Worm (Caenorhabditis elegans) whole organism, L4 larva: ENCODE measurements around the gene M106.7.

Experiments used
- D1046.2 ChIP-seq: fragments of 200-800 bp; sonication (Bioruptor generic); IDR thresholded peaks from 2 replicates; pipeline ENCODE4 v1.3.6; 2022; ENCODE audit warnings: missing genetic modification characterization, missing compliant biosample characterization
- R02D3.7 ChIP-seq: fragments of 150-350 bp; sonication (generic microtip); optimal IDR thresholded peaks from 3 replicates; lab custom pipeline; 2014; ENCODE audit warnings: missing biosample characterization, missing genetic modification characterization
- T20F7.1 ChIP-seq: fragments of 200-800 bp; sonication (Bioruptor generic); optimal IDR thresholded peaks from 2 replicates; lab custom pipeline; 2018; ENCODE audit warnings: mild to moderate bottlenecking, missing genetic modification characterization, missing compliant biosample characterization
- ZK337.2 ChIP-seq: fragments of 200-800 bp; sonication (Bioruptor generic); IDR thresholded peaks from 2 replicates; pipeline ENCODE4 v1.3.6; 2022; ENCODE audit warnings: missing genetic modification reagents, missing genetic modification characterization, missing compliant biosample characterization
- aha-1 ChIP-seq: fragments of 150-350 bp; peaks from one replicate; lab custom pipeline; 2014; ENCODE audit warnings: missing biosample characterization, missing genetic modification characterization
- ama-1 ChIP-seq: fragments of 150-350 bp; optimal IDR thresholded peaks from 2 replicates; lab custom pipeline; 2014; ENCODE audit warnings: inconsistent platforms, mixed read lengths
- arid-1 ChIP-seq: fragments of 200-800 bp; sonication (Bioruptor generic); conservative IDR thresholded peaks from 2 replicates; pipeline ENCODE4 v1.3.6; 2022; ENCODE audit warnings: missing genetic modification reagents, missing genetic modification characterization, missing compliant biosample characterization
- ceh-20 ChIP-seq: fragments of 200-800 bp; sonication (Bioruptor generic); IDR thresholded peaks from 2 replicates; pipeline ENCODE4 v1.3.6; 2022; ENCODE audit warnings: missing genetic modification reagents, missing genetic modification characterization, missing compliant biosample characterization
- ceh-62 ChIP-seq: sonication (generic microtip); optimal IDR thresholded peaks from 2 replicates; lab custom pipeline; 2017; ENCODE audit warnings: missing biosample characterization, missing genetic modification characterization
- daf-16 ChIP-seq, 3 experiments: sonication (generic microtip); optimal IDR thresholded peaks; 2 replicates each; lab custom pipeline; 2016 to 2017; ENCODE audit warnings: missing genetic modification characterization in 3 of 3, missing genetic modification reagents in 3 of 3, mild to moderate bottlenecking in 2 of 3, missing compliant biosample characterization in 2 of 3, missing biosample characterization in 1 of 3, moderate library complexity in 1 of 3
- dmd-6 ChIP-seq: fragments of 200-800 bp; sonication (Bioruptor generic); IDR thresholded peaks from 2 replicates; pipeline ENCODE4 v1.3.6; 2022; ENCODE audit warnings: missing genetic modification reagents, missing genetic modification characterization, missing compliant biosample characterization
- dve-1 ChIP-seq: sonication (generic microtip); optimal IDR thresholded peaks from 2 replicates; lab custom pipeline; 2017; ENCODE audit warnings: antibody characterized with exemption, mild to moderate bottlenecking, missing genetic modification characterization, missing compliant biosample characterization; ENCODE audit not compliant: insufficient read depth
- fkh-10 ChIP-seq: fragments of 150-350 bp; optimal IDR thresholded peaks from 2 replicates; lab custom pipeline; 2014; ENCODE audit warnings: missing biosample characterization, missing genetic modification reagents, missing genetic modification characterization
- hif-1 ChIP-seq, 2 experiments: sonication (generic microtip); optimal IDR thresholded peaks; 2 replicates each; lab custom pipeline; 2016 to 2017; ENCODE audit warnings: missing compliant biosample characterization in 2 of 2, missing genetic modification characterization in 2 of 2, missing genetic modification reagents in 2 of 2, missing genotype in 2 of 2, mild to moderate bottlenecking in 1 of 2
- hlh-11 ChIP-seq: fragments of 200-800 bp; sonication (Bioruptor generic); optimal IDR thresholded peaks from 2 replicates; lab custom pipeline; 2018; ENCODE audit warnings: mild to moderate bottlenecking, missing genetic modification characterization, missing compliant biosample characterization
- hlh-30 ChIP-seq: sonication (generic microtip); optimal IDR thresholded peaks from 2 replicates; lab custom pipeline; 2017; ENCODE audit warnings: antibody characterized with exemption, mild to moderate bottlenecking, missing genetic modification characterization, missing compliant biosample characterization; ENCODE audit not compliant: insufficient read depth
- lin-1 ChIP-seq: fragments of 200-800 bp; sonication (Bioruptor generic); IDR thresholded peaks from 2 replicates; pipeline ENCODE4 v1.3.6; 2022; ENCODE audit warnings: missing genetic modification reagents, missing genetic modification characterization, missing compliant biosample characterization
- lin-13 ChIP-seq: fragments of 150-350 bp; optimal IDR thresholded peaks from 2 replicates; lab custom pipeline; 2014; ENCODE audit warnings: missing biosample characterization, missing genetic modification reagents, missing genetic modification characterization
- lin-38 ChIP-seq: fragments of 200-800 bp; sonication (Bioruptor generic); IDR thresholded peaks from 2 replicates; pipeline ENCODE4 v1.3.6; 2022; ENCODE audit warnings: missing genetic modification reagents, missing genetic modification characterization, missing compliant biosample characterization
- lin-39 ChIP-seq: fragments of 150-350 bp; optimal IDR thresholded peaks from 2 replicates; lab custom pipeline; 2014; ENCODE audit warnings: missing biosample characterization, missing genetic modification reagents, missing genetic modification characterization
- madf-9 ChIP-seq: fragments of 200-800 bp; sonication (Bioruptor generic); conservative IDR thresholded peaks from 2 replicates; pipeline ENCODE4 v1.3.6; 2022; ENCODE audit warnings: missing genetic modification reagents, missing genetic modification characterization, missing compliant biosample characterization
- mdl-1 ChIP-seq, 2 experiments: fragments of 150-350 bp in 1 of 2; sonication (generic microtip) in 1 of 2; optimal IDR thresholded peaks; 2 replicates each; lab custom pipeline; 2014 to 2017; ENCODE audit warnings: missing biosample characterization in 2 of 2, missing genetic modification characterization in 2 of 2
- mep-1 ChIP-seq: fragments of 150-350 bp; sonication (generic microtip); optimal IDR thresholded peaks from 3 replicates; lab custom pipeline; 2014; ENCODE audit warnings: missing biosample characterization, missing genetic modification characterization
- mxl-3 ChIP-seq: fragments of 200-800 bp; sonication (Bioruptor generic); optimal IDR thresholded peaks from 2 replicates; lab custom pipeline; 2018; ENCODE audit warnings: mild to moderate bottlenecking, missing genetic modification characterization, missing compliant biosample characterization
- nhr-10 ChIP-seq: fragments of 150-350 bp; optimal IDR thresholded peaks from 2 replicates; lab custom pipeline; 2014; ENCODE audit warnings: missing biosample characterization, missing genetic modification characterization
- nhr-102 ChIP-seq: sonication (generic microtip); optimal IDR thresholded peaks from 2 replicates; lab custom pipeline; 2016; ENCODE audit warnings: mild to moderate bottlenecking, missing genetic modification characterization, moderate library complexity, missing compliant biosample characterization
- nhr-25 ChIP-seq: sonication (generic microtip); optimal IDR thresholded peaks from 2 replicates; lab custom pipeline; 2017; ENCODE audit warnings: missing genetic modification characterization, mild to moderate bottlenecking, missing compliant biosample characterization, antibody characterized with exemption, moderate library complexity, borderline replicate concordance; ENCODE audit not compliant: insufficient read depth
- nhr-28 ChIP-seq: fragments of 150-350 bp; optimal IDR thresholded peaks from 2 replicates; lab custom pipeline; 2014; ENCODE audit warnings: missing biosample characterization, missing genetic modification characterization
- nhr-48 ChIP-seq: sonication (generic microtip); optimal IDR thresholded peaks from 2 replicates; lab custom pipeline; 2016; ENCODE audit warnings: mild to moderate bottlenecking, missing genetic modification characterization, missing compliant biosample characterization
- rbr-2 ChIP-seq: sonication (generic microtip); optimal IDR thresholded peaks from 2 replicates; lab custom pipeline; 2016; ENCODE audit warnings: missing genotype, missing genetic modification characterization, missing compliant biosample characterization
- saeg-2 ChIP-seq: fragments of 200-800 bp; sonication (Bioruptor generic); IDR thresholded peaks from 2 replicates; pipeline ENCODE4 v1.3.6; 2022; ENCODE audit warnings: missing genetic modification reagents, missing genetic modification characterization, missing compliant biosample characterization
- set-16 ChIP-seq: fragments of 200-800 bp; sonication (Bioruptor generic); IDR thresholded peaks from 2 replicates; pipeline ENCODE4 v1.3.6; 2022; ENCODE audit warnings: missing genetic modification reagents, missing genetic modification characterization, missing compliant biosample characterization
- snpc-1.2 ChIP-seq: fragments of 200-800 bp; sonication (Bioruptor generic); IDR thresholded peaks from 2 replicates; pipeline ENCODE4 v1.3.6; 2022; ENCODE audit warnings: missing genetic modification reagents, missing genetic modification characterization, missing compliant biosample characterization
- tra-1 ChIP-seq: fragments of 200-800 bp; sonication (Bioruptor generic); IDR thresholded peaks from 2 replicates; pipeline ENCODE4 v1.3.6; 2022; ENCODE audit warnings: missing genetic modification reagents, missing genetic modification characterization, missing compliant biosample characterization
- unc-39 ChIP-seq: sonication (generic microtip); optimal IDR thresholded peaks from 2 replicates; lab custom pipeline; 2017; ENCODE audit warnings: missing biosample characterization, missing genetic modification characterization
- unc-62 ChIP-seq, 3 experiments: fragments of 150-350 bp in 1 of 3; sonication (generic microtip); optimal IDR thresholded peaks in 2 of 3; peaks in 1 of 3; 1 replicate in 1 of 3; 2 replicates in 2 of 3; lab custom pipeline; 2014 to 2017; ENCODE audit warnings: missing biosample characterization in 3 of 3, missing genetic modification characterization in 3 of 3, missing genetic modification reagents in 3 of 3, missing genotype in 1 of 3
- vab-7 ChIP-seq: fragments of 200-800 bp; sonication (Bioruptor generic); IDR thresholded peaks from 2 replicates; pipeline ENCODE4 v1.3.6; 2022; ENCODE audit warnings: missing genetic modification reagents, missing genetic modification characterization, missing compliant biosample characterization
- zfp-2 ChIP-seq: sonication (generic microtip); optimal IDR thresholded peaks from 2 replicates; lab custom pipeline; 2016; ENCODE audit warnings: mild to moderate bottlenecking, missing genetic modification characterization, missing compliant biosample characterization
- zip-11 ChIP-seq: fragments of 200-800 bp; sonication (Bioruptor generic); IDR thresholded peaks from 2 replicates; pipeline ENCODE4 v1.3.6; 2022; ENCODE audit warnings: missing genetic modification characterization, missing compliant biosample characterization
- zip-2 ChIP-seq: fragments of 150-350 bp; optimal IDR thresholded peaks from 2 replicates; lab custom pipeline; 2014; ENCODE audit warnings: missing biosample characterization, missing genetic modification characterization
- ztf-11 ChIP-seq: fragments of 150-350 bp; optimal IDR thresholded peaks from 2 replicates; lab custom pipeline; 2014; ENCODE audit warnings: missing biosample characterization, missing genetic modification characterization
- ztf-7 ChIP-seq: fragments of 150-350 bp; optimal IDR thresholded peaks from 2 replicates; lab custom pipeline; 2014; ENCODE audit warnings: missing biosample characterization, missing genetic modification characterization

M106.7 gene

DNA sequence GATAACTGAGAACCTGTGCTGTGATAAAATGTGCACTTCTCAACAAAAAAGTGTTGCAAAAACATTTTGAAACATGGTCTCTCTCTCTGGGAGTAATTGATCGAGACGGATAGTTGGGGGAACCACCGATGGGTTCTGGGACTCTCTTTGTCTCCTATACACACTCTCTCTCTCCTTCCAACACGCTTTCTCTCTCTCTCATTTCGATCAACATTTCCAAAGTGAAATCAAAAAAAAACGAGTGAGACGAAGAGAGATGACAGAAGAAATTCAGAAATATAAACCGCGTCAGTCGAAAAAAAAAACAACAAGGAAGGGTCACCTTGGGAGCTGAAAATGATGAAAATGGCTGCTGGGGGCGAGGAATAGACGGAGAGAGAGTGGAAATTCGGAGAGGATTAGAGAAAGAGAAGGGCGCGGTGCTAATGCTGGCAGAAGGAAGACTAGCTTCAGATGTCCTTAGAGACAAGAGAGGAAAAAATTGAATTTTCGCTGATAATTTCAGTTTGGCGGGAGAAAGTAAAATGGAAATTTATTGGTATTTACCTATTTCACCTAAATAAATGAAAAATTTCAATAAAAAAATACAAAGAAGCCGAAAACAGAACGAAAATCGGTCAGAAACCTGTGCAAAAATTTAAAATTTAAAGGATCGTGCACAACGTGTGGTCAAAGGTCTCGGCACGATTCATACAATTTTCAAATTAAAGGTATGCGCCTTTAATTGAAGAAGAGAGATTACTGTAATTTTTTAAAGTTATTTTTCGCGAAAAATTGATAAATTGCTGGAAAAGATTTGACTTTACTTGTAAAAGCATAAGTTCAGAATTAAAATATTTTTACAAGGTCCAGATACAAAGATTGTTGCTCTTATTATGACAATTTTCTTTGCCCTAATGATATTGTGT is 6.0 kb upstream of the M106.7 start (continued):
- no peak for TF ChIP-seq nhr-102
- no peak for TF ChIP-seq ztf-11 (tag; lab: Kevin White, UChicago)
- no peak for TF ChIP-seq hif-1 (tag; optimal IDR thresholded peaks at IDR 0.05; lab: Kevin White, UChicago)
- no peak for TF ChIP-seq D1046.2 (GFP tag; lab: Robert Waterston, UW)
- TF ChIP-seq unc-39 (tag; lab: Kevin White, UChicago) = no peak

DNA sequence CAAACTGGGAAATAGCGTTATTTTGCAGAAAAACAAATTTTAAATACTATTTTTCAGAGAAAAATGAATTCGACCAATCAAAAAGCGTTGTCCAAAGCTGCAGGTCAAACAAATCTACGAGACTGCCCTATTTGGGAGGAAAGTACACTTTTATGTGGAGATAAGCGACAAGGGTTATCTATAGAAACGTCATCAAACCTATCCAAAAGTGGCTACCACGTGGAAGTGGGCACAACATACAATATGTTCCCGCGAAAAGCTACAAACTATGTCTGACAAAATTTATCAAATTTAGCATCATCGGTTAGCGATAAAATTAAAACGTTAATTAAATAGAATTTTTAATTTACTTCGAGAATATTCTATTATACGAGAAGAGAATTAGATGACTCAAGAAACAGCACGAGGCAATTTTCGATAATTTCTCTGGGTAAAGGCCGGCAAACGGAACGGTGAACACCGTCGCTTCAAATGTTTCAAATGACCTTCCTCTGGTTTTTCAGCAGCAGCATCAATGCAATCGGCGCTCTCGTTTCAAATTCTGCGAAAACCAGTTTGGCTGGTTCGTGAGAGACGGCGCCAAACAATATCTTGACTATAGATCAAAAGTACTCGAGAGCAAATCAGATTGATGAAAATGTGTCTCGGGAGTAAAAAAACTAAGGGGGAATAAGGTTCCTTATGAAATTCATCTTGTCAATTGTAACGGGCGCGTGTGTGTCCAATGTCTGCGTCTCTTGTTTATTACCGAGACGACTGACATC is 4.9 kb upstream of the M106.7 start:
- TF ChIP-seq ceh-62 (no peak), T20F7.1 (peak; percentile 17), ceh-20 (no peak), lin-39 (tag; lab: Kevin White, UChicago) (no peak), R02D3.7 (tag; lab: Kevin White, UChicago) (no peak), dve-1 (peak; percentile 77), nhr-28 (tag; lab: Kevin White, UChicago) (peak; percentile 79), saeg-2 (GFP tag; lab: Robert Waterston, UW) (0 out of 2 replicates have a peak, but pooled peaks have one; percentile 10), snpc-1.2 (GFP tag; lab: Robert Waterston, UW) (no peak), mep-1 (tag; lab: Kevin White, UChicago) (peak; percentile 15), lin-13 (GFP tag; lab: Kevin White, UChicago) (no peak), dmd-6 (GFP tag; lab: Robert Waterston, UW) (peak; percentile 74), tra-1 (GFP tag; lab: Robert Waterston, UW) (peak; percentile 45; the same call in 1 of the 2 replicates), nhr-102 (peak; percentile 31), ZK337.2 (no peak), unc-62 (GFP tag; optimal IDR thresholded peaks at IDR 0.05 in 1 of 2; lab: Kevin White, UChicago) (peak in 1 of 2 experiments; percentile 64), unc-62 (tag; optimal IDR thresholded peaks at IDR 0.05; lab: Kevin White, UChicago) (no peak), rbr-2 (tag; lab: Kevin White, UChicago) (no peak), fkh-10 (peak; percentile 32), daf-16 (GFP tag; optimal IDR thresholded peaks at IDR 0.05; lab: Kevin White, UChicago) (no peak), daf-16 (tag; optimal IDR thresholded peaks at IDR 0.05; lab: Kevin White, UChicago) (peak; percentile 62), set-16 (GFP tag; lab: Robert Waterston, UW) (0 out of 2 replicates have a peak, but pooled peaks have one; percentile 13), arid-1 (GFP tag; lab: Robert Waterston, UW) (no peak), mxl-3 (peak; percentile 17), mdl-1 (tag; optimal IDR thresholded peaks at IDR 0.05; lab: Kevin White, UChicago) (peak; percentile 18 to 25), madf-9 (GFP tag; lab: Robert Waterston, UW) (no peak), hlh-11 (tag; lab: Kevin White, UChicago) (peak; percentile 61), vab-7 (GFP tag; lab: Robert Waterston, UW) (no peak), nhr-48 (peak; percentile 30), nhr-25 (tag; lab: Kevin White, UChicago) (no peak), zip-11 (GFP tag; lab: Robert Waterston, UW) (no peak), ztf-7 (tag; lab: Kevin White, UChicago) (no peak), zfp-2 (tag; lab: Kevin White, UChicago) (no peak), nhr-10 (tag; lab: Kevin White, UChicago) (no peak), hlh-30 (tag; lab: Kevin White, UChicago) (peak; percentile 37), lin-1 (GFP tag; lab: Robert Waterston, UW) (0 out of 2 replicates have a peak, but pooled peaks have one; percentile 51), lin-38 (GFP tag; lab: Robert Waterston, UW) (no peak; the same call in 1 of the 2 replicates), ama-1 (lab: Kevin White, UChicago) (no peak), zip-2 (tag; lab: Kevin White, UChicago) (no peak), D1046.2 (GFP tag; lab: Robert Waterston, UW) (no peak), aha-1 (tag; lab: Kevin White, UChicago) (peak; percentile 72)
- TF ChIP-seq, all 104 proteins: peak for 19
